Worm (Caenorhabditis elegans) whole organism, L1 larva: Measurements from ENCODE around the gene ZK6.6.

ENCODE experiments used
- F16B12.6 ChIP-seq: fragments of 150-350 bp; optimal IDR thresholded peaks from 2 replicates; lab custom pipeline; 2014; ENCODE audit warnings: missing biosample characterization, missing genetic modification characterization
- efl-3 ChIP-seq: fragments of 200-800 bp; sonication (Bioruptor generic); optimal IDR thresholded peaks from 2 replicates; lab custom pipeline; 2018; ENCODE audit warnings: mild to moderate bottlenecking, missing genetic modification characterization, missing compliant biosample characterization
- egl-27 ChIP-seq, 2 experiments: fragments of 150-350 bp in 1 of 2; sonication (generic microtip); optimal IDR thresholded peaks; 3 replicates each; lab custom pipeline; 2017 to 2018; ENCODE audit warnings: missing biosample characterization in 2 of 2, missing genetic modification characterization in 2 of 2, missing genetic modification reagents in 2 of 2
- fkh-10 ChIP-seq: sonication (generic microtip); optimal IDR thresholded peaks from 2 replicates; lab custom pipeline; 2017; ENCODE audit warnings: missing biosample characterization, missing genetic modification reagents, missing genetic modification characterization
- lin-39 ChIP-seq: fragments of 150-350 bp; optimal IDR thresholded peaks from 2 replicates; lab custom pipeline; 2014; ENCODE audit warnings: missing biosample characterization, missing genetic modification reagents, missing genetic modification characterization
- nhr-28 ChIP-seq: fragments of 150-350 bp; optimal IDR thresholded peaks from 2 replicates; lab custom pipeline; 2014; ENCODE audit warnings: missing biosample characterization, missing genetic modification characterization
- nhr-71 ChIP-seq: sonication (generic microtip); optimal IDR thresholded peaks from 2 replicates; lab custom pipeline; 2016; ENCODE audit warnings: mild to moderate bottlenecking, missing genetic modification characterization, moderate library complexity, missing compliant biosample characterization
- nhr-77 ChIP-seq: fragments of 150-350 bp; optimal IDR thresholded peaks from 2 replicates; lab custom pipeline; 2014; ENCODE audit warnings: missing biosample characterization, missing genetic modification characterization
- snpc-4 ChIP-seq: fragments of 150-350 bp; optimal IDR thresholded peaks from 2 replicates; lab custom pipeline; 2014; ENCODE audit warnings: missing biosample characterization, missing genetic modification characterization
- sptf-1 ChIP-seq: fragments of 150-350 bp; optimal IDR thresholded peaks from 2 replicates; lab custom pipeline; 2014; ENCODE audit warnings: missing biosample characterization, missing genetic modification characterization
- sup-37 ChIP-seq: fragments of 200-800 bp; sonication (Bioruptor generic); optimal IDR thresholded peaks from 2 replicates; lab custom pipeline; 2018; ENCODE audit warnings: mild to moderate bottlenecking, missing genetic modification characterization, missing compliant biosample characterization
- tbx-2 ChIP-seq: sonication (generic microtip); optimal IDR thresholded peaks from 2 replicates; lab custom pipeline; 2016; ENCODE audit warnings: missing genetic modification characterization, missing compliant biosample characterization
- unc-62 ChIP-seq: fragments of 150-350 bp; optimal IDR thresholded peaks from 2 replicates; lab custom pipeline; 2014; ENCODE audit warnings: missing biosample characterization, missing genetic modification reagents, missing genetic modification characterization
- zag-1 ChIP-seq: fragments of 150-350 bp; optimal IDR thresholded peaks from 2 replicates; lab custom pipeline; 2014; ENCODE audit warnings: missing biosample characterization, missing genetic modification characterization

DNA sequence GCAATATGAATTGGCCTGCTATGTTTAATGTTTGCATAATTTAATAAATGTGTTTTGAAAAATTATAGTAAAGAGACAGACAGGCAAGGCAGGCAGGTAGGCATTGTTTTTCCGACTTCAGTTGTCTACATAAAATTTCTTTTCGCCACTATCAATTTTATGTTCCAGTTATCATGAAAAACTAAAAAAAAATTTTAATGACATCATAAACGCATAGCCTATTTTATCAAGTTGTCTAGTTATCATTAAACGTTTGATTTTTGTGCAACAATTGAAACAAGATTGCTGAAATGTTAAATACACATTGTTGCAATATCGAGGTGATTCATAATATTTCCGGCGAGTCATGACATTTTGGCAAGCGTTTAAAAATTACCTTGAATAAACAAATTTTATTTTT is 26.6 kb downstream of the ZK6.6 start:
- TF ChIP-seq nhr-71 (tag; lab: Kevin White, UChicago), result no peak
- TF ChIP-seq egl-27 (tag; optimal IDR thresholded peaks at IDR 0.05; lab: Kevin White, UChicago), result no peak
- TF ChIP-seq unc-62 (GFP tag; lab: Kevin White, UChicago), result no peak
- TF ChIP-seq fkh-10 (GFP tag; lab: Kevin White, UChicago), result no peak
- TF ChIP-seq sptf-1 (tag; lab: Kevin White, UChicago), result no peak
- no peak for TF ChIP-seq F16B12.6
- no peak for TF ChIP-seq nhr-28
- TF ChIP-seq nhr-77 (tag; lab: Kevin White, UChicago), result no peak
- TF ChIP-seq tbx-2 (tag; lab: Kevin White, UChicago), result no peak
- TF ChIP-seq lin-39, result no peak
- TF ChIP-seq snpc-4, result no peak
- no peak for TF ChIP-seq zag-1
- no peak for TF ChIP-seq sup-37 (GFP tag; lab: Kevin White, UChicago)
- TF ChIP-seq efl-3, result no peak
